Fruit fly (Drosophila melanogaster): ENCODE measurements around the gene CG32240.

CG32240 gene

dm6 chr3L:4356986-4357385 lies 24.4 kb downstream of the CG32240 start:
- TF ChIP-seq usp (GFP tag; optimal IDR thresholded peaks at IDR 0.05) (no peak), Dll (optimal IDR thresholded peaks at IDR 0.05) (no peak)

dm6 chr3L:4354898-4355627 lies 26.4 kb downstream of the CG32240 start:
- no peak for TF ChIP-seq psq (optimal IDR thresholded peaks at IDR 0.05)
- TF ChIP-seq EcR (GFP tag; optimal IDR thresholded peaks at IDR 0.05): no peak
- no peak for TF ChIP-seq usp (GFP tag; optimal IDR thresholded peaks at IDR 0.05)
- no peak for TF ChIP-seq CG8478 (optimal IDR thresholded peaks at IDR 0.05)
- TF ChIP-seq Dll (optimal IDR thresholded peaks at IDR 0.05): no peak
- TF ChIP-seq pan (optimal IDR thresholded peaks at IDR 0.05): no peak

dm6 chr3L:4353657-4354075 lies 27.8 kb downstream of the CG32240 start:
- TF ChIP-seq CG8478 (optimal IDR thresholded peaks at IDR 0.05): no peak
- TF ChIP-seq usp (GFP tag; optimal IDR thresholded peaks at IDR 0.05): no peak
- no peak for TF ChIP-seq Dll (optimal IDR thresholded peaks at IDR 0.05)
- no peak for TF ChIP-seq EcR (GFP tag; optimal IDR thresholded peaks at IDR 0.05)
- no peak for TF ChIP-seq psq (optimal IDR thresholded peaks at IDR 0.05)
- no peak for TF ChIP-seq pan (optimal IDR thresholded peaks at IDR 0.05)

dm6 chr3L:4352649-4353048 lies 28.8 kb downstream of the CG32240 start:
- TF ChIP-seq CG8478 (optimal IDR thresholded peaks at IDR 0.05): no peak
- no peak for TF ChIP-seq Dll (optimal IDR thresholded peaks at IDR 0.05)
- no peak for TF ChIP-seq EcR (GFP tag; optimal IDR thresholded peaks at IDR 0.05)
- no peak for TF ChIP-seq usp (GFP tag; optimal IDR thresholded peaks at IDR 0.05)
- no peak for TF ChIP-seq psq (optimal IDR thresholded peaks at IDR 0.05)
- TF ChIP-seq pan (optimal IDR thresholded peaks at IDR 0.05): no peak

dm6 chr3L:4352009-4352408 lies 29.4 kb downstream of the CG32240 start:
- TF ChIP-seq CG8478 (optimal IDR thresholded peaks at IDR 0.05): no peak
- no peak for TF ChIP-seq psq (optimal IDR thresholded peaks at IDR 0.05)
- TF ChIP-seq pan (optimal IDR thresholded peaks at IDR 0.05): no peak
- no peak for TF ChIP-seq usp (GFP tag; optimal IDR thresholded peaks at IDR 0.05)

dm6 chr3L:4349314-4349713 lies 32.1 kb downstream of the CG32240 start:
- no peak for TF ChIP-seq psq (optimal IDR thresholded peaks at IDR 0.05)
- no peak for TF ChIP-seq Dll (optimal IDR thresholded peaks at IDR 0.05)
- TF ChIP-seq pan (optimal IDR thresholded peaks at IDR 0.05): no peak
- TF ChIP-seq usp (GFP tag; optimal IDR thresholded peaks at IDR 0.05): no peak
- no peak for TF ChIP-seq EcR (GFP tag; optimal IDR thresholded peaks at IDR 0.05)
- TF ChIP-seq CG8478 (optimal IDR thresholded peaks at IDR 0.05): no peak

dm6 chr3L:4348839-4349238 lies 32.6 kb downstream of the CG32240 start:
- TF ChIP-seq usp (GFP tag; optimal IDR thresholded peaks at IDR 0.05) (no peak), CG8478 (optimal IDR thresholded peaks at IDR 0.05) (no peak), EcR (GFP tag; optimal IDR thresholded peaks at IDR 0.05) (no peak), pan (optimal IDR thresholded peaks at IDR 0.05) (no peak), psq (optimal IDR thresholded peaks at IDR 0.05) (no peak), Dll (optimal IDR thresholded peaks at IDR 0.05) (no peak)

dm6 chr3L:4348072-4348471 lies 33.4 kb downstream of the CG32240 start:
- TF ChIP-seq usp (GFP tag; optimal IDR thresholded peaks at IDR 0.05): no peak
- TF ChIP-seq EcR (GFP tag; optimal IDR thresholded peaks at IDR 0.05): no peak
- no peak for TF ChIP-seq CG8478 (optimal IDR thresholded peaks at IDR 0.05)
- TF ChIP-seq psq (optimal IDR thresholded peaks at IDR 0.05): no peak
- no peak for TF ChIP-seq pan (optimal IDR thresholded peaks at IDR 0.05)
- no peak for TF ChIP-seq Dll (optimal IDR thresholded peaks at IDR 0.05)

- no peak for TF ChIP-seq CG8478 (optimal IDR thresholded peaks at IDR 0.05)
- no peak for TF ChIP-seq pan (optimal IDR thresholded peaks at IDR 0.05)
- TF ChIP-seq psq (optimal IDR thresholded peaks at IDR 0.05): no peak
- no peak for TF ChIP-seq EcR (GFP tag; optimal IDR thresholded peaks at IDR 0.05)
- TF ChIP-seq Dll (optimal IDR thresholded peaks at IDR 0.05): no peak
- TF ChIP-seq usp (GFP tag; optimal IDR thresholded peaks at IDR 0.05): no peak
These were observed 35.0 kb downstream of the CG32240 start for dm6 chr3L:4346379-4346778.

dm6 chr3L:4341078-4341477 lies 40.4 kb downstream of the CG32240 start:
- no peak for TF ChIP-seq CG8478 (optimal IDR thresholded peaks at IDR 0.05)

- no peak for TF ChIP-seq psq (optimal IDR thresholded peaks at IDR 0.05)
- TF ChIP-seq pan (optimal IDR thresholded peaks at IDR 0.05): no peak
- TF ChIP-seq usp (GFP tag; optimal IDR thresholded peaks at IDR 0.05): no peak
- no peak for TF ChIP-seq EcR (GFP tag; optimal IDR thresholded peaks at IDR 0.05)
- no peak for TF ChIP-seq CG8478 (optimal IDR thresholded peaks at IDR 0.05)
- TF ChIP-seq Dll (optimal IDR thresholded peaks at IDR 0.05): no peak
These were observed 41.2 kb downstream of the CG32240 start for dm6 chr3L:4340227-4340626.

- no peak for TF ChIP-seq Dll (optimal IDR thresholded peaks at IDR 0.05)
- no peak for TF ChIP-seq EcR (GFP tag; optimal IDR thresholded peaks at IDR 0.05)
- no peak for TF ChIP-seq psq (optimal IDR thresholded peaks at IDR 0.05)
- TF ChIP-seq pan (optimal IDR thresholded peaks at IDR 0.05): no peak
- no peak for TF ChIP-seq CG8478 (optimal IDR thresholded peaks at IDR 0.05)
- no peak for TF ChIP-seq usp (GFP tag; optimal IDR thresholded peaks at IDR 0.05)
These were observed 41.9 kb downstream of the CG32240 start for dm6 chr3L:4339525-4339924.

- TF ChIP-seq CG8478 (optimal IDR thresholded peaks at IDR 0.05) (no peak), pan (optimal IDR thresholded peaks at IDR 0.05) (no peak), EcR (GFP tag; optimal IDR thresholded peaks at IDR 0.05) (no peak), Dll (optimal IDR thresholded peaks at IDR 0.05) (no peak), usp (GFP tag; optimal IDR thresholded peaks at IDR 0.05) (no peak), psq (optimal IDR thresholded peaks at IDR 0.05) (no peak)
These were observed 44.8 kb downstream of the CG32240 start for dm6 chr3L:4336588-4336987.
